Fruit fly (Drosophila melanogaster): ENCODE measurements around the gene CG7214.

The CG7214 gene

dm6 chr2L:7790448-7791355, 46.1 kb upstream of the CG7214 start, which contains the start of gene CG7149 (continued):
- TF ChIP-seq Jarid2 (GFP tag; optimal IDR thresholded peaks at IDR 0.05) (peak; percentile 59), amos (GFP tag; IDR thresholded peaks at IDR 0.05; ENCODE audit: partially characterized antibody) (peak; percentile 45; the same call in 1 of the 2 replicates), CG18599 (GFP tag; optimal IDR thresholded peaks at IDR 0.05) (peak; percentile 39), tgo (GFP tag; IDR thresholded peaks at IDR 0.05) (peak; percentile 13; the same call in 1 of the 3 replicates), rib (GFP tag; IDR thresholded peaks at IDR 0.05) (0 out of 2 replicates have a peak, but pooled peaks have one; percentile 11), slbo (GFP tag; IDR thresholded peaks at IDR 0.05) (peak; percentile 41; the same call in 1 of the 2 replicates), CG9817 (tag; optimal IDR thresholded peaks at IDR 0.05) (peak; percentile 10), CG13894 (tag; optimal IDR thresholded peaks at IDR 0.05) (no peak), Hmr (GFP tag; optimal IDR thresholded peaks at IDR 0.05) (peak; percentile 30), CG8924 (tag; optimal IDR thresholded peaks at IDR 0.05) (peak; percentile 19), CG7928 (GFP tag; optimal IDR thresholded peaks at IDR 0.05) (no peak), CG16779 (GFP tag; IDR thresholded peaks at IDR 0.05) (0 out of 2 replicates have a peak, but pooled peaks have one; percentile 27), Sry-β (GFP tag; optimal IDR thresholded peaks at IDR 0.05) (peak; percentile 87), CG2678 (tag; optimal IDR thresholded peaks at IDR 0.05) (peak; percentile 20), Hr51 (GFP tag; optimal IDR thresholded peaks at IDR 0.05) (peak in 1 of 2 experiments; percentile 31), dysf (GFP tag; IDR thresholded peaks at IDR 0.05) (peak; percentile 30; the same call in 1 of the 3 replicates), Awh (GFP tag; IDR thresholded peaks at IDR 0.05) (0 out of 2 replicates have a peak, but pooled peaks have one; percentile 4), Pdp1 (GFP tag; optimal IDR thresholded peaks at IDR 0.05) (peak in 1 of 2 experiments; percentile 23), Tbp (GFP tag; optimal IDR thresholded peaks at IDR 0.05) (no peak), grn (GFP tag; optimal IDR thresholded peaks at IDR 0.05) (peak; percentile 54), fd102C (GFP tag; optimal IDR thresholded peaks at IDR 0.05) (no peak), MBD-R2 (GFP tag; IDR thresholded peaks at IDR 0.05) (0 out of 2 replicates have a peak, but pooled peaks have one; percentile 8), CG1529 (GFP tag; optimal IDR thresholded peaks at IDR 0.05) (peak; percentile 7), Med (GFP tag) (peak; percentile 83), sd (tag; optimal IDR thresholded peaks at IDR 0.05) (peak; percentile 25), Fer1 (GFP tag; optimal IDR thresholded peaks at IDR 0.05) (peak; percentile 23), ci (GFP tag; IDR thresholded peaks at IDR 0.05) (peak; percentile 66; the same call in 2 of the 3 replicates), HHEX (GFP tag; optimal IDR thresholded peaks at IDR 0.05) (no peak), pho (GFP tag; optimal IDR thresholded peaks at IDR 0.05) (peak; percentile 7), lilli (GFP tag; optimal IDR thresholded peaks at IDR 0.05) (peak; percentile 44), Sox102F (GFP tag; optimal IDR thresholded peaks at IDR 0.05) (peak; percentile 7), Ets65A (GFP tag) (peak; percentile 6), Meics (GFP tag; optimal IDR thresholded peaks at IDR 0.05) (peak; percentile 33), CG10147 (GFP tag; optimal IDR thresholded peaks at IDR 0.05) (peak; percentile 7), ftz-f1 (GFP tag; optimal IDR thresholded peaks at IDR 0.05) (peak; percentile 15), Myb (GFP tag; optimal IDR thresholded peaks at IDR 0.05) (no peak), knrl (GFP tag; IDR thresholded peaks at IDR 0.05; ENCODE audit: partially characterized antibody) (no peak)

dm6 chr2L:7790081-7790447, 45.4 kb upstream of the CG7214 start:
- TF ChIP-seq CG6272 (GFP tag; IDR thresholded peaks at IDR 0.05) (no peak), Hr78 (GFP tag; optimal IDR thresholded peaks at IDR 0.05) (peak in 1 of 2 experiments; percentile 74), Opbp (GFP tag; IDR thresholded peaks at IDR 0.05; ENCODE audit: partially characterized antibody) (0 out of 3 replicates have a peak, but pooled peaks have one; percentile 37), trh (GFP tag; optimal IDR thresholded peaks at IDR 0.05) (no peak), CG17328 (GFP tag; IDR thresholded peaks at IDR 0.05) (no peak), Eip74EF (GFP tag; optimal IDR thresholded peaks at IDR 0.05) (no peak), ato (GFP tag; IDR thresholded peaks at IDR 0.05; ENCODE audit: partially characterized antibody) (no peak), Fer2 (tag; optimal IDR thresholded peaks at IDR 0.05) (no peak), Ptx1 (GFP tag; IDR thresholded peaks at IDR 0.05) (no peak), twi (tag; optimal IDR thresholded peaks at IDR 0.05) (no peak), nerfin-1 (tag; optimal IDR thresholded peaks at IDR 0.05) (no peak), tin (GFP tag; optimal IDR thresholded peaks at IDR 0.05) (no peak)

Measured in whole organism, embryonic.